Fruit fly (Drosophila melanogaster) whole organism, embryonic: ENCODE data around the gene Prx3.
A peak's percentile ranks its signal among the peaks of the same experiment; 100 is the strongest.

Experiments
- Awh ChIP-seq: fragments of 200-800 bp; sonication (Bioruptor generic); IDR thresholded peaks from 2 replicates; pipeline ENCODE4, ENCODE4 v1.3.6; 2022; ENCODE audit warnings: missing biosample characterization, missing genetic modification characterization
- BEAF-32 ChIP-seq: fragments of 200-800 bp; sonication (Bioruptor generic); optimal IDR thresholded peaks from 3 replicates; lab custom pipeline; 2017; ENCODE audit warnings: missing biosample characterization, missing genetic modification characterization, mild to moderate bottlenecking, moderate library complexity, missing genetic modification reagents
- CG10267 ChIP-seq: fragments of 200-800 bp; sonication (Bioruptor generic); optimal IDR thresholded peaks from 2 replicates; lab custom pipeline; 2018; ENCODE audit warnings: missing biosample characterization, mild to moderate bottlenecking, missing genetic modification characterization, moderate library complexity
- CG10543 ChIP-seq: fragments of 200-800 bp; sonication (Bioruptor generic); optimal IDR thresholded peaks from 3 replicates; lab custom pipeline; 2017; ENCODE audit warnings: missing biosample characterization, mild to moderate bottlenecking, missing genetic modification characterization, moderate library complexity
- CG11504 ChIP-seq: fragments of 200-800 bp; sonication (Bioruptor generic); optimal IDR thresholded peaks from 3 replicates; lab custom pipeline; 2019; ENCODE audit warnings: missing biosample characterization, mild to moderate bottlenecking, missing genetic modification characterization, moderate library complexity
- CG12299 ChIP-seq: fragments of 200-800 bp; sonication (Bioruptor generic); optimal IDR thresholded peaks from 2 replicates; lab custom pipeline; 2018; ENCODE audit warnings: missing biosample characterization, mild to moderate bottlenecking, missing genetic modification characterization
- CG13775 ChIP-seq: fragments of 200-800 bp; sonication (Bioruptor generic); optimal IDR thresholded peaks from 3 replicates; lab custom pipeline; 2017; ENCODE audit warnings: missing biosample characterization, mild to moderate bottlenecking, missing genetic modification characterization
- CG14441 ChIP-seq: fragments of 200-800 bp; sonication (Bioruptor generic); IDR thresholded peaks from 2 replicates; pipeline ENCODE4 v1.3.6; 2022; ENCODE audit warnings: missing biosample characterization, missing genetic modification characterization
- CG2678 ChIP-seq: fragments of 200-800 bp; sonication (Bioruptor generic); optimal IDR thresholded peaks from 3 replicates; lab custom pipeline; 2019; ENCODE audit warnings: missing biosample characterization, mild to moderate bottlenecking, missing genetic modification characterization, moderate library complexity
- CG2712 ChIP-seq: fragments of 200-800 bp; optimal IDR thresholded peaks from 3 replicates; lab custom pipeline; 2019; ENCODE audit warnings: missing biosample characterization, mild to moderate bottlenecking, missing genetic modification characterization, moderate library complexity
- CG2889 ChIP-seq: fragments of 200-800 bp; sonication (Bioruptor generic); IDR thresholded peaks from 3 replicates; pipeline ENCODE4 v1.3.6; 2022; ENCODE audit warnings: missing biosample characterization, missing genetic modification characterization
- CG31224 ChIP-seq: fragments of 200-800 bp; sonication (Bioruptor generic); IDR thresholded peaks from 2 replicates; pipeline ENCODE4 v1.3.6; 2022; ENCODE audit warnings: missing biosample characterization, missing genetic modification characterization
- CG3838 ChIP-seq: fragments of 200-800 bp; sonication (Bioruptor generic); optimal IDR thresholded peaks from 3 replicates; lab custom pipeline; 2016; ENCODE audit warnings: missing biosample characterization, missing genetic modification characterization
- CG4854 ChIP-seq: fragments of 200-800 bp; sonication (Bioruptor generic); optimal IDR thresholded peaks from 2 replicates; lab custom pipeline; 2016; ENCODE audit warnings: missing biosample characterization, missing genetic modification characterization, inconsistent platforms
- CG6689 ChIP-seq: fragments of 200-800 bp; sonication (Bioruptor generic); IDR thresholded peaks from 2 replicates; pipeline ENCODE4 v1.3.6; 2022; ENCODE audit warnings: missing biosample characterization, missing genetic modification characterization
- CG7839 ChIP-seq: fragments of 200-800 bp; sonication (Bioruptor generic); optimal IDR thresholded peaks from 3 replicates; lab custom pipeline; 2018; ENCODE audit warnings: missing biosample characterization, mild to moderate bottlenecking, missing genetic modification characterization, moderate library complexity
- CG9727 ChIP-seq: fragments of 200-800 bp; sonication (Bioruptor generic); optimal IDR thresholded peaks from 3 replicates; lab custom pipeline; 2017; ENCODE audit warnings: missing biosample characterization, mild to moderate bottlenecking, missing genetic modification characterization
- CHES-1-like ChIP-seq: fragments of 200-800 bp; sonication (Bioruptor generic); optimal IDR thresholded peaks from 2 replicates; lab custom pipeline; 2016; ENCODE audit warnings: missing biosample characterization, missing genetic modification characterization
- D19A ChIP-seq: fragments of 200-800 bp; optimal IDR thresholded peaks from 3 replicates; lab custom pipeline; 2019; ENCODE audit warnings: missing biosample characterization, mild to moderate bottlenecking, missing genetic modification characterization, moderate library complexity
- Deaf1 ChIP-seq: fragments of 200-800 bp; optimal IDR thresholded peaks from 3 replicates; lab custom pipeline; 2019; ENCODE audit warnings: missing biosample characterization, mild to moderate bottlenecking, missing genetic modification characterization, moderate library complexity
- Fer3 ChIP-seq: fragments of 200-800 bp; sonication (Bioruptor generic); optimal IDR thresholded peaks from 2 replicates; lab custom pipeline; 2018; ENCODE audit warnings: missing biosample characterization, mild to moderate bottlenecking, missing genetic modification characterization, moderate library complexity
- Hey ChIP-seq: fragments of 200-800 bp; sonication (Bioruptor generic); optimal IDR thresholded peaks from 3 replicates; lab custom pipeline; 2018; ENCODE audit warnings: missing biosample characterization, mild to moderate bottlenecking, missing genetic modification characterization
- Hmr ChIP-seq: fragments of 200-800 bp; sonication (Bioruptor generic); optimal IDR thresholded peaks from 3 replicates; lab custom pipeline; 2017; ENCODE audit warnings: mild to moderate bottlenecking, missing biosample characterization, missing genetic modification reagents, missing genetic modification characterization
- Max ChIP-seq: fragments of 200-800 bp; sonication (Bioruptor generic); optimal IDR thresholded peaks from 2 replicates; lab custom pipeline; 2016; ENCODE audit warnings: missing biosample characterization, mild to moderate bottlenecking, missing genetic modification characterization
- Oli ChIP-seq: fragments of 200-800 bp; sonication (Bioruptor generic); optimal IDR thresholded peaks from 2 replicates; lab custom pipeline; 2018; ENCODE audit warnings: missing biosample characterization, mild to moderate bottlenecking, missing genetic modification characterization, moderate library complexity
- Sin3A ChIP-seq: fragments of >200 bp; optimal IDR thresholded peaks from 2 replicates; lab custom pipeline; 2018
- Ssrp ChIP-seq: fragments of 200-800 bp; sonication (Bioruptor generic); optimal IDR thresholded peaks from 2 replicates; lab custom pipeline; 2018; ENCODE audit warnings: missing biosample characterization, mild to moderate bottlenecking, missing genetic modification characterization, moderate library complexity
- Trl ChIP-seq, 3 experiments: fragments of >200 bp in 2 of 3; fragments of 200-800 bp in 1 of 3; sonication (Bioruptor generic) in 1 of 3; optimal IDR thresholded peaks; 2 replicates in 1 of 3; 3 replicates in 2 of 3; lab custom pipeline; 2016 to 2017; ENCODE audit warnings: missing biosample characterization in 1 of 3, missing genetic modification characterization in 1 of 3
- ab ChIP-seq: fragments of 200-800 bp; sonication (Bioruptor generic); optimal IDR thresholded peaks from 2 replicates; lab custom pipeline; 2016; ENCODE audit warnings: missing biosample characterization, missing genetic modification characterization
- aop ChIP-seq: fragments of 200-800 bp; sonication (Bioruptor generic); IDR thresholded peaks from 2 replicates; pipeline ENCODE4 v1.3.6; 2022; ENCODE audit warnings: missing biosample characterization, missing genetic modification characterization
- ara ChIP-seq: fragments of 200-800 bp; sonication (Bioruptor generic); IDR thresholded peaks from 2 replicates; pipeline ENCODE4 v1.3.6; 2022; ENCODE audit warnings: missing biosample characterization, missing genetic modification characterization
- crol ChIP-seq: fragments of 200-800 bp; sonication (Bioruptor generic); IDR thresholded peaks from 2 replicates; pipeline ENCODE4 v1.3.6; 2022; ENCODE audit warnings: missing biosample characterization, missing genetic modification characterization
- fru ChIP-seq: fragments of >200 bp; optimal IDR thresholded peaks from 2 replicates; lab custom pipeline; 2017
- gem ChIP-seq: fragments of 200-800 bp; sonication (Bioruptor generic); optimal IDR thresholded peaks from 2 replicates; lab custom pipeline; 2019; ENCODE audit warnings: missing biosample characterization, mild to moderate bottlenecking, missing genetic modification characterization, moderate library complexity
- gfzf ChIP-seq: fragments of 200-800 bp; sonication (Bioruptor generic); optimal IDR thresholded peaks from 2 replicates; lab custom pipeline; 2016; ENCODE audit warnings: missing biosample characterization, mild to moderate bottlenecking, missing genetic modification characterization, moderate library complexity
- grn ChIP-seq: fragments of 200-800 bp; sonication (Bioruptor generic); optimal IDR thresholded peaks from 3 replicates; lab custom pipeline; 2017; ENCODE audit warnings: missing biosample characterization, missing genetic modification characterization
- gsb ChIP-seq: fragments of 200-800 bp; sonication (Bioruptor generic); IDR thresholded peaks from 2 replicates; pipeline ENCODE4 v1.3.6; 2022; ENCODE audit warnings: missing biosample characterization, missing genetic modification characterization
- kay ChIP-seq: fragments of 200-800 bp; sonication (Bioruptor generic); optimal IDR thresholded peaks from 2 replicates; lab custom pipeline; 2016; ENCODE audit warnings: missing biosample characterization, missing genetic modification characterization
- knrl ChIP-seq: fragments of 200-800 bp; sonication (Bioruptor generic); IDR thresholded peaks from 3 replicates; pipeline ENCODE4 v1.3.6; 2022; ENCODE audit warnings: missing biosample characterization, missing genetic modification characterization; ENCODE audit not compliant: partially characterized antibody
- lbe ChIP-seq: fragments of 200-800 bp; sonication (Bioruptor generic); optimal IDR thresholded peaks from 2 replicates; lab custom pipeline; 2016; ENCODE audit warnings: missing biosample characterization, mild to moderate bottlenecking, missing genetic modification characterization
- luna ChIP-seq: fragments of 200-800 bp; sonication (Bioruptor generic); optimal IDR thresholded peaks from 2 replicates; lab custom pipeline; 2016; ENCODE audit warnings: missing biosample characterization, missing genetic modification characterization
- odd ChIP-seq: fragments of 200-800 bp; sonication (Bioruptor generic); optimal IDR thresholded peaks from 2 replicates; lab custom pipeline; 2017; ENCODE audit warnings: missing biosample characterization, mild to moderate bottlenecking, missing genetic modification characterization
- ranshi ChIP-seq: fragments of 200-800 bp; sonication (Bioruptor generic); IDR thresholded peaks from 2 replicates; pipeline ENCODE4 v1.3.6; 2022; ENCODE audit warnings: missing biosample characterization, missing genetic modification characterization
- row ChIP-seq: fragments of 200-800 bp; sonication (Bioruptor generic); IDR thresholded peaks from 3 replicates; pipeline ENCODE4 v1.3.6; 2022; ENCODE audit warnings: missing biosample characterization, missing genetic modification characterization
- salm ChIP-seq: fragments of 200-800 bp; sonication (Bioruptor generic); optimal IDR thresholded peaks from 2 replicates; lab custom pipeline; 2018; ENCODE audit warnings: missing biosample characterization, mild to moderate bottlenecking, missing genetic modification characterization
- sd ChIP-seq: fragments of 200-800 bp; sonication (Bioruptor generic); optimal IDR thresholded peaks from 3 replicates; lab custom pipeline; 2018; ENCODE audit warnings: missing biosample characterization, mild to moderate bottlenecking, missing genetic modification characterization, moderate library complexity
- sens ChIP-seq: fragments of 200-800 bp; sonication (Bioruptor generic); peaks from one replicate; lab custom pipeline; 2016; ENCODE audit warnings: missing biosample characterization, missing genetic modification characterization
- sisA ChIP-seq: fragments of 200-800 bp; sonication (Bioruptor generic); IDR thresholded peaks from 2 replicates; pipeline ENCODE4 v1.3.6; 2022; ENCODE audit warnings: missing biosample characterization, missing genetic modification characterization
- tap ChIP-seq: fragments of 200-800 bp; optimal IDR thresholded peaks from 3 replicates; lab custom pipeline; 2019; ENCODE audit warnings: missing biosample characterization, mild to moderate bottlenecking, missing genetic modification characterization, moderate library complexity
- tgo ChIP-seq: fragments of 200-800 bp; sonication (Bioruptor generic); IDR thresholded peaks from 3 replicates; pipeline ENCODE4 v1.3.6; 2022; ENCODE audit warnings: missing biosample characterization, missing genetic modification characterization
- yki ChIP-seq: fragments of >200 bp; optimal IDR thresholded peaks from 3 replicates; lab custom pipeline; 2018

Prx3 gene

dm6 chr3R:17535106-17535764 lies 11.1 kb downstream of the Prx3 start (continued):
- TF ChIP-seq row (GFP tag; lab: Robert Waterston, UW) (peak; percentile 57), ara (no peak), CG10267 (tag; lab: Kevin White, UChicago) (peak; percentile 41), CG6689 (GFP tag; lab: Robert Waterston, UW) (0 out of 2 replicates have a peak, but pooled peaks have one; percentile 33), gfzf (no peak), Ssrp (tag; lab: Kevin White, UChicago) (peak; percentile 45), gsb (GFP tag; lab: Robert Waterston, UW) (no peak), salm (tag; lab: Kevin White, UChicago) (peak; percentile 36), CHES-1-like (no peak), gem (tag; lab: Kevin White, UChicago) (peak; percentile 82), CG2712 (tag; lab: Kevin White, UChicago) (peak; percentile 77), yki (lab: Kevin White, UChicago) (no peak), sd (peak; percentile 64), crol (GFP tag; lab: Robert Waterston, UW) (peak; percentile 91), tgo (GFP tag; lab: Robert Waterston, UW) (no peak), Sin3A (no peak), CG13775 (GFP tag; lab: Kevin White, UChicago) (no peak), sisA (GFP tag; lab: Robert Waterston, UW) (no peak), grn (peak; percentile 77), Hey (tag; lab: Kevin White, UChicago) (peak; percentile 55), CG31224 (GFP tag; lab: Robert Waterston, UW) (no peak), aop (GFP tag; lab: Robert Waterston, UW) (no peak), CG12299 (tag; lab: Kevin White, UChicago) (no peak), Hmr (peak; percentile 59), BEAF-32 (GFP tag; lab: Kevin White, UChicago) (no peak), Fer3 (tag; lab: Kevin White, UChicago) (peak; percentile 44), CG7839 (tag; lab: Kevin White, UChicago) (peak; percentile 80), CG11504 (tag; lab: Kevin White, UChicago) (peak; percentile 68), Trl (optimal IDR thresholded peaks at IDR 0.05; lab: Kevin White, UChicago) (no peak), Trl (GFP tag; optimal IDR thresholded peaks at IDR 0.05; lab: Kevin White, UChicago) (no peak), kay (GFP tag; lab: Kevin White, UChicago) (no peak), Oli (tag; lab: Kevin White, UChicago) (peak; percentile 51), lbe (GFP tag; lab: Kevin White, UChicago) (no peak), CG2889 (no peak), sens (GFP tag; lab: Kevin White, UChicago) (peak; percentile 68), knrl (GFP tag; lab: Robert Waterston, UW) (no peak), CG4854 (GFP tag; lab: Kevin White, UChicago) (no peak), tap (tag; lab: Kevin White, UChicago) (peak; percentile 63), ranshi (GFP tag; lab: Robert Waterston, UW) (no peak), luna (GFP tag; lab: Kevin White, UChicago) (no peak), Max (no peak), Awh (no peak), Deaf1 (tag; lab: Kevin White, UChicago) (peak; percentile 45), odd (GFP tag; lab: Kevin White, UChicago) (peak; percentile 51), ab (no peak), fru (no peak), CG14441 (GFP tag; lab: Robert Waterston, UW) (peak; percentile 11), CG9727 (peak; percentile 55), CG3838 (no peak), D19A (peak; percentile 40), CG10543 (GFP tag; lab: Kevin White, UChicago) (peak; percentile 77), CG2678 (tag; lab: Kevin White, UChicago) (peak; percentile 81)
